Worm (Caenorhabditis elegans) whole organism, L4 larva: Measurements from ENCODE around the gene ddx-15.

ENCODE experiments used
- aly-2 ChIP-seq: sonication (generic microtip); optimal IDR thresholded peaks from 2 replicates; lab custom pipeline; 2018; ENCODE audit warnings: missing biosample characterization, missing genetic modification characterization
- dpl-1 ChIP-seq: fragments of 150-350 bp; optimal IDR thresholded peaks from 2 replicates; lab custom pipeline; 2014; ENCODE audit warnings: missing biosample characterization, missing genetic modification reagents, missing genetic modification characterization
- mep-1 ChIP-seq: fragments of 150-350 bp; sonication (generic microtip); optimal IDR thresholded peaks from 3 replicates; lab custom pipeline; 2014; ENCODE audit warnings: missing biosample characterization, missing genetic modification characterization
- nhr-25 ChIP-seq: sonication (generic microtip); optimal IDR thresholded peaks from 2 replicates; lab custom pipeline; 2017; ENCODE audit warnings: missing genetic modification characterization, mild to moderate bottlenecking, missing compliant biosample characterization, antibody characterized with exemption, moderate library complexity, borderline replicate concordance; ENCODE audit not compliant: insufficient read depth
- nhr-41 ChIP-seq: fragments of 200-800 bp; sonication (Bioruptor generic); IDR thresholded peaks from 2 replicates; pipeline ENCODE4 v1.3.6; 2022; ENCODE audit warnings: missing genetic modification reagents, missing genetic modification characterization, missing compliant biosample characterization
- unc-39 ChIP-seq: sonication (generic microtip); optimal IDR thresholded peaks from 2 replicates; lab custom pipeline; 2017; ENCODE audit warnings: missing biosample characterization, missing genetic modification characterization
- unc-62 ChIP-seq, 3 experiments: fragments of 150-350 bp in 1 of 3; sonication (generic microtip); optimal IDR thresholded peaks in 2 of 3; peaks in 1 of 3; 1 replicate in 1 of 3; 2 replicates in 2 of 3; lab custom pipeline; 2014 to 2017; ENCODE audit warnings: missing biosample characterization in 3 of 3, missing genetic modification characterization in 3 of 3, missing genetic modification reagents in 3 of 3, missing genotype in 1 of 3

DNA sequence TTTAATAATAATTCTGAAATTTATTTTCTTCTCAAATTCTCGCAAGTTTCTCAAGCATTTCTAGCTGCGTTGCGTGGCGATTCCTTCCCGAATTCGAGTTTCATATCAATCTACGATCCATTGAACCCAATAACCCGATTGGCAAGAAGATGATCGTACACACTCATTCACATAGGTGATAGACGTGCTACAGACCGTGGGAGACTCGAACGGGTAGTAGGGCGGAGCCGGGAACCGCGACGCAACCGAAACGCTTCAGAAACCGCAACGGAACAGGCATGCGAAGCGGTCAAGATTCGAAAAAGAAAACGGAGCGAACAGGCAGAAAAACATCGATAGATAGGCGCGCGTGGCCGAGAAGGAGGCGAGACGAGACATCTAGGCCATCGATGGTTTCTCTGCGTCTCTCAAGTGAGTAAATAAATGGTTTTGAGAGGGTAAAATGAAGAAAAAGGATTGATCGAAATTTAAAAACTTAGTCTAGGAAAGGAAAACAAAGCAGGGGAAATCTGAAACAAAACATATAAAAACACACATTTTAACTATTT lies 12.0 kb upstream of the ddx-15 start, which contains the start of gene madf-11:
- no peak for TF ChIP-seq aly-2
- TF ChIP-seq unc-39 (tag; lab: Kevin White, UChicago): no peak
- TF ChIP-seq mep-1 (tag; lab: Kevin White, UChicago): peak; percentile 76
- TF ChIP-seq nhr-41 (GFP tag; lab: Robert Waterston, UW): no peak
- peak; percentile 74 for TF ChIP-seq dpl-1 (GFP tag; lab: Kevin White, UChicago)
- no peak for TF ChIP-seq nhr-25 (tag; lab: Kevin White, UChicago)
- TF ChIP-seq unc-62 (GFP tag; optimal IDR thresholded peaks at IDR 0.05 in 1 of 2; lab: Kevin White, UChicago): peak in 1 of 2 experiments; percentile 98
- no peak for TF ChIP-seq unc-62 (tag; optimal IDR thresholded peaks at IDR 0.05; lab: Kevin White, UChicago)
